Worm (Caenorhabditis elegans): ENCODE measurements around the gene W09C2.8.

DNA sequence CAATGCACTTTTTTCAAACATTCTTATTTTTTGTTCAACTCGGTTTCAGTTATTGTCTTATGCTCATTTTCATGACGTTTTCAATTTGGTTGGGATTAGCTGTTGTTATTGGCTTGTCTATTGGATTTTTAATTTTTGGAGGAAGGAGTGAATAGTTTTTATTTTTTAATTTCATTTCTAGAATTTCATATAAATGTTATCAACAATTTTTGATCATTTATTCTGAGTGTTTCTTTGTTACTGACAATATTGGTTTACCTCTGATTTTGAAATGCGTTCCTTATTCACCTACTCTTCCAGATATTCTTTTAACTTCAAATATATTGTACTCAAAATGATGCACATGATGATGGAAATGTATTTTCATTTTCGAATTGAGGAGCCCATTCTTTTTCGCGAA, 29.8 kb upstream of the W09C2.8 start, which contains the start of gene F58G6.7:
- TF ChIP-seq lin-13 (GFP tag; optimal IDR thresholded peaks at IDR 0.05) (no peak), nhr-10 (tag; optimal IDR thresholded peaks at IDR 0.05) (no peak), nhr-6 (tag; optimal IDR thresholded peaks at IDR 0.05) (no peak), ztf-11 (tag; optimal IDR thresholded peaks at IDR 0.05) (no peak), elt-3 (tag; optimal IDR thresholded peaks at IDR 0.05) (no peak), nhr-77 (tag; optimal IDR thresholded peaks at IDR 0.05) (no peak), mbf-1 (tag; optimal IDR thresholded peaks at IDR 0.05) (no peak)

Measured in whole organism, L2 larva.